Worm (Caenorhabditis elegans): ENCODE measurements around the gene Y51H7C.7.
A peak's percentile ranks its signal among the peaks of the same experiment; 100 is the strongest.

The Y51H7C.7 gene

DNA sequence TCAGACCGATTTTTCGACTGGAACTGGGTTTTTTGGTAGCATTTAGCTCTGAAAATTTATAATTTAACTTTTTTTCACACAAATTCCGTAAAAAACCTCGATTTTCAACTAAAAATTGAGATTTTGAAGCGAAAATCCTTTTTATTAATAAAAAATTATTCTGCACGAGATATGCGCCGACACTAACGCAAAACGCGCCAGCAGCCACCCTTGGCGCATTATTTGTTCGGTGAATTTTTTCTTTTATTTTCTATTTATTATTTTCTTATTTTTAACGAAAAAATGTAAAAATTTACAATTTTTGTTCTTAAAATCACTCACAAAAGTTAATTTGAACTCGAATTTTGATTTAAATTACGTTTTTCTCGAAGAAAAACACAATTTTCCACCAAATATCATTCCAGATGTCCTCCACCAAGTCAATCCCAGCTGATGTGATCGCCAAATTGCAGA is at the start of gene Y51H7C.7:
TSS of gene Y51H7C.7 (plus strand) at position 403 of the 453 bp plus-strand sequence.
- TF ChIP-seq efl-1 (GFP tag; optimal IDR thresholded peaks at IDR 0.05) (no peak), lir-1 (GFP tag; conservative IDR thresholded peaks at IDR 0.05) (no peak), mes-4 (tag; optimal IDR thresholded peaks at IDR 0.05) (no peak), ztf-18 (tag; optimal IDR thresholded peaks at IDR 0.05) (peak; percentile 92), F33H1.4 (GFP tag; IDR thresholded peaks at IDR 0.05) (peak; percentile 15; the same call in 1 of the 2 replicates), B0019.2 (GFP tag; conservative IDR thresholded peaks at IDR 0.05) (no peak), chd-7 (tag; optimal IDR thresholded peaks at IDR 0.05) (no peak), aptf-3 (GFP tag; IDR thresholded peaks at IDR 0.05) (no peak), lsl-1 (GFP tag; optimal IDR thresholded peaks at IDR 0.05) (peak; percentile 31), B0035.1 (tag; optimal IDR thresholded peaks at IDR 0.05) (no peak), attf-5 (GFP tag; optimal IDR thresholded peaks at IDR 0.05) (peak; percentile 13), attf-6 (GFP tag; IDR thresholded peaks at IDR 0.05) (no peak), Y53F4B.3 (GFP tag; IDR thresholded peaks at IDR 0.05) (no peak), lag-1 (GFP tag; IDR thresholded peaks at IDR 0.05) (no peak), T26A5.8 (tag; optimal IDR thresholded peaks at IDR 0.05) (no peak), ZK185.1 (tag; optimal IDR thresholded peaks at IDR 0.05; ENCODE audit: poor library complexity, severe bottlenecking) (no peak), rcor-1 (GFP tag; IDR thresholded peaks at IDR 0.05) (no peak), unc-130 (GFP tag; optimal IDR thresholded peaks at IDR 0.05) (no peak), F55B11.4 (tag; optimal IDR thresholded peaks at IDR 0.05; ENCODE audit: borderline replicate concordance, insufficient read depth) (no peak), egrh-3 (GFP tag; IDR thresholded peaks at IDR 0.05) (no peak), aptf-2 (GFP tag; conservative IDR thresholded peaks at IDR 0.05) (no peak), F49E8.2 (tag; optimal IDR thresholded peaks at IDR 0.05; ENCODE audit: insufficient read depth) (no peak), nhr-27 (tag; optimal IDR thresholded peaks at IDR 0.05) (no peak), nhr-80 (tag; optimal IDR thresholded peaks at IDR 0.05) (no peak), lin-40 (tag; optimal IDR thresholded peaks at IDR 0.05) (no peak), akir-1 (GFP tag; optimal IDR thresholded peaks at IDR 0.05) (no peak), him-1 (tag; optimal IDR thresholded peaks at IDR 0.05) (no peak), F23B12.7 (tag; optimal IDR thresholded peaks at IDR 0.05; ENCODE audit: insufficient read depth) (no peak), ama-1 (optimal IDR thresholded peaks at IDR 0.05) (no peak), ama-1 (GFP tag; optimal IDR thresholded peaks at IDR 0.05) (no peak), bed-2 (GFP tag; IDR thresholded peaks at IDR 0.05) (no peak), tbp1 (GFP tag; optimal IDR thresholded peaks at IDR 0.05) (peak; percentile 0), pbrm-1 (GFP tag; IDR thresholded peaks at IDR 0.05) (peak; percentile 34; the same call in 1 of the 2 replicates), lin-54 (GFP tag; optimal IDR thresholded peaks at IDR 0.05) (no peak), xnd-1 (tag; optimal IDR thresholded peaks at IDR 0.05) (no peak), Y67H2A.10 (GFP tag; conservative IDR thresholded peaks at IDR 0.05) (no peak), B0336.3 (GFP tag; IDR thresholded peaks at IDR 0.05) (0 out of 2 replicates have a peak, but pooled peaks have one; percentile 33), F39B2.1 (GFP tag; IDR thresholded peaks at IDR 0.05) (no peak), ceh-91 (GFP tag; IDR thresholded peaks at IDR 0.05) (no peak), ztf-25 (GFP tag; IDR thresholded peaks at IDR 0.05) (no peak), rec-8 (tag; optimal IDR thresholded peaks at IDR 0.05) (no peak), mcd-1 (GFP tag; IDR thresholded peaks at IDR 0.05) (peak; percentile 74), unc-62 (GFP tag; optimal IDR thresholded peaks at IDR 0.05) (no peak), F57A8.1 (GFP tag; optimal IDR thresholded peaks at IDR 0.05) (no peak), egl-18 (GFP tag; IDR thresholded peaks at IDR 0.05) (no peak), nhr-179 (tag; optimal IDR thresholded peaks at IDR 0.05) (no peak), gei-17 (GFP tag; optimal IDR thresholded peaks at IDR 0.05) (no peak), snpc-3.4 (tag; optimal IDR thresholded peaks at IDR 0.05) (peak; percentile 22), ztf-28 (GFP tag; IDR thresholded peaks at IDR 0.05) (no peak)
